Worm (Caenorhabditis elegans) whole organism, L4 larva: ENCODE results near the gene ZK783.7.

Source experiments
- ama-1 ChIP-seq: fragments of 150-350 bp; optimal IDR thresholded peaks from 2 replicates; lab custom pipeline; 2014; ENCODE audit warnings: inconsistent platforms, mixed read lengths
- dpl-1 ChIP-seq: fragments of 150-350 bp; optimal IDR thresholded peaks from 2 replicates; lab custom pipeline; 2014; ENCODE audit warnings: missing biosample characterization, missing genetic modification reagents, missing genetic modification characterization
- egl-27 ChIP-seq: sonication (generic microtip); optimal IDR thresholded peaks from 3 replicates; lab custom pipeline; 2017; ENCODE audit warnings: missing biosample characterization, missing genetic modification reagents, missing genetic modification characterization
- jun-1 ChIP-seq: fragments of 150-350 bp; optimal IDR thresholded peaks from 2 replicates; lab custom pipeline; 2014; ENCODE audit warnings: missing biosample characterization, missing genetic modification reagents, missing genetic modification characterization
- lsy-2 ChIP-seq, 2 experiments: fragments of 150-350 bp in 1 of 2; sonication (generic microtip) in 1 of 2; optimal IDR thresholded peaks; 2 replicates each; lab custom pipeline; 2014 to 2017; ENCODE audit warnings: missing biosample characterization in 2 of 2, missing genetic modification characterization in 2 of 2
- nhr-111 ChIP-seq: fragments of 200-800 bp; sonication (Bioruptor generic); optimal IDR thresholded peaks from 2 replicates; lab custom pipeline; 2018; ENCODE audit warnings: mild to moderate bottlenecking, missing genetic modification characterization, missing compliant biosample characterization
- nhr-237 ChIP-seq: sonication (generic microtip); optimal IDR thresholded peaks from 2 replicates; lab custom pipeline; 2017; ENCODE audit warnings: missing biosample characterization, missing genetic modification characterization
- pha-4 ChIP-seq, 2 experiments: fragments of 150-350 bp in 1 of 2; fragments of 200-800 bp in 1 of 2; sonication (Bioruptor generic) in 1 of 2; IDR thresholded peaks in 1 of 2; optimal IDR thresholded peaks in 1 of 2; 2 replicates each; pipeline versions ENCODE4 v1.3.6 to Lab custom; 2014 to 2022; ENCODE audit warnings: missing genetic modification characterization in 2 of 2, missing genetic modification reagents in 2 of 2, missing biosample characterization in 1 of 2, missing compliant biosample characterization in 1 of 2
- php-3 ChIP-seq: fragments of 200-800 bp; sonication (Bioruptor generic); IDR thresholded peaks from 2 replicates; pipeline ENCODE4 v1.3.6; 2022; ENCODE audit warnings: missing genetic modification reagents, missing genetic modification characterization, missing compliant biosample characterization
- zag-1 ChIP-seq: fragments of 150-350 bp; optimal IDR thresholded peaks from 2 replicates; lab custom pipeline; 2014; ENCODE audit warnings: missing biosample characterization, missing genetic modification characterization

- TF ChIP-seq lsy-2 (tag; optimal IDR thresholded peaks at IDR 0.05; lab: Kevin White, UChicago): no peak
- no peak for TF ChIP-seq jun-1
- TF ChIP-seq php-3 (GFP tag; lab: Robert Waterston, UW): no peak
- TF ChIP-seq nhr-111 (GFP tag; lab: Kevin White, UChicago): no peak
- TF ChIP-seq nhr-237: no peak
- TF ChIP-seq pha-4 (GFP tag; IDR thresholded peaks at IDR 0.05; lab: Robert Waterston, UW): no peak
- no peak for TF ChIP-seq pha-4 (tag; optimal IDR thresholded peaks at IDR 0.05; lab: Kevin White, UChicago)
- no peak for TF ChIP-seq dpl-1 (GFP tag; lab: Kevin White, UChicago)
- no peak for TF ChIP-seq ama-1 (lab: Kevin White, UChicago)
- TF ChIP-seq egl-27 (tag; lab: Kevin White, UChicago): no peak
- no peak for TF ChIP-seq zag-1 (tag; lab: Kevin White, UChicago)
These were observed at the start of gene ZK783.7 for ce11 chrIII:7656474-7656873.
